Fruit fly (Drosophila melanogaster): ENCODE data around the gene CG32264.

The CG32264 gene

DNA sequence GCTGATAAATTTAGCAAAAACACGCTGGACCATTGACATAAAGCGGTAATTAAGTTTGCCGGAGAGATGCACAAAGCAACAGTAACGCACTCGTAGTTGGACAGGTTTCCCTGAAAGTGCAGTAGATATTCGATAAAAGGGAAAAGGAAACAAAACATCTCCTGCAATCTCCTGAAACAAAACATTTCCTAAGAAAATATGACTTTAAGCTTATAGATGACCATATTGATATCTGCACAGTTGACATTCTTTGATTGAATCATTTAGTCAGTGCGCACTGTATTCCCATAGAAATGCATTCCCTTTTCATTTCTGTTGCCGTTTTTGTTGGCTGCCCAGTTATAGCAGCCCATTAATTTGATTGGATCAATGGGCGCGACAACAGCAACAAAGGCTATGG is 46.6 kb upstream of the CG32264 start (continued):
- TF ChIP-seq Hr3 (GFP tag; optimal IDR thresholded peaks at IDR 0.05) = peak; percentile 18
- no peak for TF ChIP-seq CG18011 (GFP tag; optimal IDR thresholded peaks at IDR 0.05)
- no peak for TF ChIP-seq CG6254 (GFP tag; optimal IDR thresholded peaks at IDR 0.05)
- TF ChIP-seq gro (GFP tag; optimal IDR thresholded peaks at IDR 0.05) = no peak
- no peak for TF ChIP-seq sd (tag; optimal IDR thresholded peaks at IDR 0.05)
- 0 out of 3 replicates have a peak, but pooled peaks have one; percentile 36 for TF ChIP-seq jigr1 (GFP tag; IDR thresholded peaks at IDR 0.05)
- TF ChIP-seq CG1603 (tag; optimal IDR thresholded peaks at IDR 0.05) = peak; percentile 87
- TF ChIP-seq fru (optimal IDR thresholded peaks at IDR 0.05) = no peak
- TF ChIP-seq stc (GFP tag; IDR thresholded peaks at IDR 0.05) = no peak
- no peak for TF ChIP-seq CG14860 (GFP tag; IDR thresholded peaks at IDR 0.05; ENCODE audit: partially characterized antibody)
- no peak for TF ChIP-seq Dad (GFP tag; optimal IDR thresholded peaks at IDR 0.05)
- no peak for TF ChIP-seq hb (GFP tag; IDR thresholded peaks at IDR 0.05; ENCODE audit: partially characterized antibody)
- peak; percentile 49 for TF ChIP-seq CG8944 (GFP tag; optimal IDR thresholded peaks at IDR 0.05)
- no peak for TF ChIP-seq Hey (tag; optimal IDR thresholded peaks at IDR 0.05)
- peak; percentile 42 for TF ChIP-seq tup (GFP tag; optimal IDR thresholded peaks at IDR 0.05)
- TF ChIP-seq CG13424 (tag; optimal IDR thresholded peaks at IDR 0.05) = peak; percentile 71
- TF ChIP-seq Bteb2 (GFP tag; optimal IDR thresholded peaks at IDR 0.05) = no peak
- TF ChIP-seq CG10267 (tag; optimal IDR thresholded peaks at IDR 0.05) = peak; percentile 22
- TF ChIP-seq CG2129 (GFP tag; IDR thresholded peaks at IDR 0.05; ENCODE audit: partially characterized antibody) = no peak
- 0 out of 3 replicates have a peak, but pooled peaks have one; percentile 34 for TF ChIP-seq ase (GFP tag; IDR thresholded peaks at IDR 0.05)
- no peak for TF ChIP-seq CG17186 (GFP tag; optimal IDR thresholded peaks at IDR 0.05)
- peak; percentile 89 for TF ChIP-seq grau (tag; optimal IDR thresholded peaks at IDR 0.05)
- TF ChIP-seq CG5180 (GFP tag; optimal IDR thresholded peaks at IDR 0.05) = no peak
- TF ChIP-seq klu (GFP tag; IDR thresholded peaks at IDR 0.05) = no peak
- TF ChIP-seq yki (optimal IDR thresholded peaks at IDR 0.05) = no peak
- TF ChIP-seq Dbx (GFP tag; IDR thresholded peaks at IDR 0.05) = no peak
- TF ChIP-seq CG4404 (GFP tag; IDR thresholded peaks at IDR 0.05) = peak; percentile 51
- peak; percentile 35 for TF ChIP-seq CG7839 (tag; optimal IDR thresholded peaks at IDR 0.05)
- peak; percentile 39 for TF ChIP-seq CG12769 (tag; optimal IDR thresholded peaks at IDR 0.05)
- no peak for TF ChIP-seq Lim3 (GFP tag; IDR thresholded peaks at IDR 0.05)
- no peak for TF ChIP-seq rib (GFP tag; IDR thresholded peaks at IDR 0.05)
- no peak for TF ChIP-seq Dp (GFP tag; optimal IDR thresholded peaks at IDR 0.05)
- TF ChIP-seq CG6683 (GFP tag; optimal IDR thresholded peaks at IDR 0.05) = no peak
- TF ChIP-seq CG12104 (GFP tag; optimal IDR thresholded peaks at IDR 0.05) = no peak
- TF ChIP-seq kah (GFP tag; optimal IDR thresholded peaks at IDR 0.05) = no peak
- TF ChIP-seq CG3995 (GFP tag; optimal IDR thresholded peaks at IDR 0.05) = no peak
- no peak for TF ChIP-seq CG4328 (GFP tag; optimal IDR thresholded peaks at IDR 0.05)
- no peak for TF ChIP-seq HHEX (GFP tag; optimal IDR thresholded peaks at IDR 0.05)
- no peak for TF ChIP-seq Neu2 (GFP tag; optimal IDR thresholded peaks at IDR 0.05; ENCODE audit: borderline replicate concordance)
- peak; percentile 48; the same call in 1 of the 2 replicates for TF ChIP-seq CG5953 (GFP tag; IDR thresholded peaks at IDR 0.05)
- no peak for TF ChIP-seq Six4 (GFP tag; optimal IDR thresholded peaks at IDR 0.05)
- TF ChIP-seq nerfin-1 (tag; optimal IDR thresholded peaks at IDR 0.05) = peak; percentile 28
- TF ChIP-seq Stat92E (GFP tag; optimal IDR thresholded peaks at IDR 0.05) = no peak
- no peak for TF ChIP-seq tin (GFP tag; optimal IDR thresholded peaks at IDR 0.05)
- TF ChIP-seq stwl (tag; optimal IDR thresholded peaks at IDR 0.05) = no peak
- no peak for TF ChIP-seq disco-r (GFP tag; optimal IDR thresholded peaks at IDR 0.05)
- no peak for TF ChIP-seq CG15011 (GFP tag; optimal IDR thresholded peaks at IDR 0.05)
- TF ChIP-seq Doc2 (GFP tag; IDR thresholded peaks at IDR 0.05) = no peak
- TF ChIP-seq btn (GFP tag; optimal IDR thresholded peaks at IDR 0.05) = peak; percentile 1
- no peak for TF ChIP-seq lov (optimal IDR thresholded peaks at IDR 0.05)
- TF ChIP-seq lov (GFP tag; IDR thresholded peaks at IDR 0.05) = 0 out of 3 replicates have a peak, but pooled peaks have one; percentile 53
- no peak for TF ChIP-seq ems (GFP tag; optimal IDR thresholded peaks at IDR 0.05)
